Worm (Caenorhabditis elegans): Measurements from ENCODE around the gene grd-10.

The grd-10 gene

DNA sequence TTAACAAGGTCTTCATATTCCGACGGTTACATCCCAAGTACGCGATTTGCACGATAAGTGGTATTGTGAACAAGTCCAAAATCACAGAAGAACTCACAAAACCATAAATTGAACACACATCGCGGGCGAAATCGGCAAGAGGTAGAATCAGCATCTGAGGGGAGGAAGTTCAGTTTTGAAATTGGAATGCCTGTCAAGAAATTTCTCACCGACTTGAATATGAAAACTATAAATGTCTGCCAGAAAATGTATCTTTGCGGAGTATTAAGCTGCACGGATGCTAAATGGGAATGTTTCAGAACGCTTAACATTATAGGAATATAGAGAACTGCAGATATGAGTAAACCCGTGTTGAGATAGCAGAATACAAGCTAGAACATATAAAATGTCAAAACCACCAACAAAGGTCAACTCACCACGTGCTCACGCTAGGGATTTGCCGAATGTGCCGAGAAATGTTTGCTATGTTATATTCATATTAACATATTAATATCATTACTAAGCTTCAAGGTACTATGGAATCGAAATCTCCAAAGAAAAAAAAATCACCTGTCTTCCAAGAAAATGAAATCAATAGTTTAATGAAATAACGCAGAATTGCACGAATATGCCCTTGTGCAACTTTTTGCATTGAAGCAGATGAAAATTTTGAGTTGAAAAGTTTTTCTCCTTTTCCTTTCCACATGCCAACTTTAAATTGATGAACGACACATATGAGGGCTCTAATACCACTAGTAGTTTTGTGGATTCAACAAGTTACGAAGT lies 41.5 kb downstream of the grd-10 start, which contains the start of gene srz-82:
Gene srz-82 (plus strand): TSS at position 701 of the 765 bp plus-strand sequence.
- TF ChIP-seq pqm-1 (tag; optimal IDR thresholded peaks at IDR 0.05) (no peak), ztf-16 (tag; optimal IDR thresholded peaks at IDR 0.05) (no peak), unc-3 (GFP tag; conservative IDR thresholded peaks at IDR 0.05) (no peak), unc-3 (tag; optimal IDR thresholded peaks at IDR 0.05) (no peak), dmd-4 (tag; optimal IDR thresholded peaks at IDR 0.05; ENCODE audit: borderline replicate concordance) (no peak), tbx-7 (tag; optimal IDR thresholded peaks at IDR 0.05) (no peak)

Measured in whole organism, late embryonic.